Fruit fly (Drosophila melanogaster) whole organism, pupa: ENCODE results near the gene CG4073.

Source experiments
- CG10348 ChIP-seq: fragments of 200-800 bp; sonication (Bioruptor generic); IDR thresholded peaks from 2 replicates; pipeline ENCODE4 v1.3.6; 2022; ENCODE audit warnings: missing biosample characterization, missing genetic modification characterization
- CG12605 ChIP-seq: fragments of 200-800 bp; sonication (Bioruptor generic); IDR thresholded peaks from 2 replicates; pipeline ENCODE4 v1.3.6; 2022; ENCODE audit warnings: missing biosample characterization, missing genetic modification characterization
- CG13204 ChIP-seq: fragments of 200-800 bp; sonication (Bioruptor generic); optimal IDR thresholded peaks from 2 replicates; lab custom pipeline; 2018; ENCODE audit warnings: missing biosample characterization, mild to moderate bottlenecking, missing genetic modification characterization, moderate library complexity
- CG32121 ChIP-seq: fragments of 200-800 bp; sonication (Bioruptor generic); IDR thresholded peaks from 2 replicates; pipeline ENCODE4 v1.3.6; 2022; ENCODE audit warnings: missing biosample characterization, missing genetic modification characterization
- CG4496 ChIP-seq: fragments of 200-800 bp; sonication (Bioruptor generic); IDR thresholded peaks from 3 replicates; pipeline ENCODE4 v1.3.6; 2022; ENCODE audit warnings: missing biosample characterization, missing genetic modification characterization
- CG9948 ChIP-seq: fragments of 200-800 bp; sonication (Bioruptor generic); optimal IDR thresholded peaks from 2 replicates; lab custom pipeline; 2018; ENCODE audit warnings: missing biosample characterization, mild to moderate bottlenecking, missing genetic modification characterization, moderate library complexity
- EcR ChIP-seq: fragments of 200-800 bp; sonication (Bioruptor generic); optimal IDR thresholded peaks from 3 replicates; lab custom pipeline; 2019; ENCODE audit warnings: missing biosample characterization, missing genetic modification characterization, mild to moderate bottlenecking, moderate library complexity, missing genetic modification reagents
- Snoo ChIP-seq: fragments of 200-800 bp; sonication (Bioruptor generic); optimal IDR thresholded peaks from 3 replicates; lab custom pipeline; 2017; ENCODE audit warnings: missing biosample characterization, mild to moderate bottlenecking, missing genetic modification characterization, inconsistent platforms
- fd96Ca ChIP-seq: fragments of 200-800 bp; sonication (Bioruptor generic); IDR thresholded peaks from 3 replicates; pipeline ENCODE4 v1.3.6; 2022; ENCODE audit warnings: missing biosample characterization, missing genetic modification characterization
- gl ChIP-seq: fragments of 200-800 bp; sonication (Bioruptor generic); optimal IDR thresholded peaks from 2 replicates; lab custom pipeline; 2018; ENCODE audit warnings: missing biosample characterization, mild to moderate bottlenecking, missing genetic modification characterization

DNA sequence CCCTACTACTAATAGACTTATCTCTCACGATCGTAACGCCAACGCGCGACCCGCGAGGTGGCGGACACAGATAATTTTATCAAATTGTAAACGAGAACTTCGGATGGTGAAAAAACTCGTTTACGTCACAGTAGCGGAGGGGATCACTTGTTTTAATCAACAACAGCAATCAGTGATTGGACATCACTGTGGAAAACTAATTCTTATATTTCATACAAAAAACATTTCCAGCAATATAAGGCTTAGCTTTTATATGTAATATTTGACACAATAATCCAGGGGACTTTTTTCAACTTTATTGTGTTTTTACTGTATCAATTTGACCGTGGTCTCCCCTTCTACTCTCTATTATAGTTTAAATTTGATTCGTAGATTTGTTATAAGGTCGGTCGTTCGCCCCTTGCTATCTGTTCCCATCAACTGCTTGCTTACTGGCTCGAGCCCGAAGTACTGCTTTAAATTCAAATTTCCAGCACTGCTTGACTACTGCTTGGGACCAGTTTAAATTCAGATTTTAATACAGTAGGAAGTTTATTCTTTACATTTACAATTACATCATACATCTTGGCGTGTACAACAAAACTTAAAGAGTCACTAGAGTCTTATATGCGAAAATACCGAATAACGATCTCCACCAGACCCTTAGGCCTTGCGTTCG, 37.2 kb upstream of the CG4073 start, which contains the start of gene CG6465:
- TF ChIP-seq CG32121 (GFP tag; lab: Robert Waterston, UW) (no peak), CG4496 (GFP tag; lab: Robert Waterston, UW) (no peak), Snoo (tag; lab: Kevin White, UChicago) (no peak), CG12605 (GFP tag; lab: Robert Waterston, UW) (no peak), CG9948 (no peak), CG10348 (GFP tag; lab: Robert Waterston, UW) (no peak), fd96Ca (GFP tag; lab: Robert Waterston, UW) (no peak), CG13204 (GFP tag; lab: Kevin White, UChicago) (no peak), gl (tag; lab: Kevin White, UChicago) (no peak), EcR (peak; percentile 96)
